Worm (Caenorhabditis elegans): ENCODE measurements around the gene lido-15.

DNA sequence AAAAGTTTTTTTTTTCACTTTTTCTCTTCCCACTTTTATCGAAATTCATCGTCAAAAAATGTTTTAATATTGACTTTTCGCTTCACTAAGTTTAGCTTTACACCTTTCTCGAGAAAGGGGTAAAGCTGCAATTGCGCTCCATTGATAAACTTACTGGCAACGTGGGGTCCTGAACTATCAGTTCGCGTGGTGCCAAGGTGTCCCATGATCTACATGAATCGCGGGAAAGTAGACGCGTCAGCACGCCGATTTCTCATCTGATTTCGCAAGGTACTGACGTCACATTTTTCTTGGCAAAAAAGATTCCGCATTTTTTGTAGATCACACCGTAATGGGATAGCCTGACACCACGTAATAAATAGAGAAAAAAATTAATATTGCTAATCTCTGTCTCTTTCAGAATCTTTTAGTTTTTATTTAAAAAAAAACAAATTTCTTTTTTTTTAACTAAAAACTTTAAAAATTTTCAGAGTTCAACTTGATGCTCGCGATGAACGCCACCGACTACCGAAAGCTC, at the start of gene lido-15:
- TF ChIP-seq him-1 (tag; optimal IDR thresholded peaks at IDR 0.05) (no peak), dao-5 (tag; optimal IDR thresholded peaks at IDR 0.05) (no peak), W03F9.2 (tag; optimal IDR thresholded peaks at IDR 0.05) (no peak)

Measured in whole organism, L4/young adult.